Worm (Caenorhabditis elegans) whole organism, young adult: Measurements from ENCODE around the gene npp-5.

Experiments used
- B0336.3 ChIP-seq: fragments of 200-800 bp; sonication (Bioruptor generic); IDR thresholded peaks from 2 replicates; pipeline ENCODE4 v1.3.6; 2022; ENCODE audit warnings: missing genetic modification characterization, missing compliant biosample characterization
- C06A6.2 ChIP-seq: fragments of 200-800 bp; sonication (Bioruptor generic); conservative IDR thresholded peaks from 2 replicates; pipeline ENCODE4 v1.3.6; 2022; ENCODE audit warnings: missing genetic modification characterization, missing compliant biosample characterization
- C17E4.6 ChIP-seq: fragments of 200-800 bp; sonication (Bioruptor generic); IDR thresholded peaks from 2 replicates; pipeline ENCODE4 v1.3.6; 2022; ENCODE audit warnings: missing genetic modification reagents, missing genetic modification characterization, missing compliant biosample characterization
- F10E7.11 ChIP-seq: sonication (generic microtip); optimal IDR thresholded peaks from 2 replicates; lab custom pipeline; 2017; ENCODE audit warnings: mild to moderate bottlenecking, missing genetic modification characterization, moderate library complexity, missing compliant biosample characterization
- F23B12.7 ChIP-seq: sonication (generic microtip); optimal IDR thresholded peaks from 2 replicates; lab custom pipeline; 2017; ENCODE audit warnings: missing genetic modification characterization, mild to moderate bottlenecking, missing compliant biosample characterization, antibody characterized with exemption, moderate library complexity; ENCODE audit not compliant: insufficient read depth
- F37B4.10 ChIP-seq: fragments of 200-800 bp; sonication (Bioruptor generic); IDR thresholded peaks from 2 replicates; pipeline ENCODE4 v1.3.6; 2022; ENCODE audit warnings: missing genetic modification characterization, missing compliant biosample characterization
- F39B2.1 ChIP-seq: fragments of 200-800 bp; sonication (Bioruptor generic); IDR thresholded peaks from 2 replicates; pipeline ENCODE4 v1.3.6; 2022; ENCODE audit warnings: missing genetic modification reagents, missing genetic modification characterization, missing compliant biosample characterization
- F52B5.7 ChIP-seq: sonication (generic microtip); optimal IDR thresholded peaks from 2 replicates; lab custom pipeline; 2016; ENCODE audit warnings: mild to moderate bottlenecking, missing genetic modification characterization, missing compliant biosample characterization
- K11D2.4 ChIP-seq: fragments of 200-800 bp; sonication (Bioruptor generic); IDR thresholded peaks from 2 replicates; pipeline ENCODE4 v1.3.6; 2022; ENCODE audit warnings: missing genetic modification reagents, missing genetic modification characterization, missing compliant biosample characterization
- T26A5.8 ChIP-seq: sonication (generic microtip); optimal IDR thresholded peaks from 2 replicates; lab custom pipeline; 2016; ENCODE audit warnings: missing genetic modification characterization, missing compliant biosample characterization
- Y56A3A.18 ChIP-seq: fragments of 200-800 bp; sonication (Bioruptor generic); IDR thresholded peaks from 2 replicates; pipeline ENCODE4 v1.3.6; 2022; ENCODE audit warnings: missing genetic modification reagents, missing genetic modification characterization, missing compliant biosample characterization
- Y67H2A.10 ChIP-seq: fragments of 200-800 bp; sonication (Bioruptor generic); conservative IDR thresholded peaks from 2 replicates; pipeline ENCODE4 v1.3.6; 2022; ENCODE audit warnings: missing genetic modification reagents, missing genetic modification characterization, missing compliant biosample characterization
- Y79H2A.3 ChIP-seq: fragments of 200-800 bp; sonication (Bioruptor generic); conservative IDR thresholded peaks from 2 replicates; pipeline ENCODE4 v1.3.6; 2022; ENCODE audit warnings: missing genetic modification reagents, missing genetic modification characterization, missing compliant biosample characterization
- akir-1 ChIP-seq: fragments of 200-800 bp; sonication (Bioruptor generic); optimal IDR thresholded peaks from 2 replicates; lab custom pipeline; 2018; ENCODE audit warnings: mild to moderate bottlenecking, missing genetic modification characterization, moderate library complexity, missing compliant biosample characterization
- attf-5 ChIP-seq: fragments of 200-800 bp; sonication (Bioruptor generic); optimal IDR thresholded peaks from 2 replicates; lab custom pipeline; 2018; ENCODE audit warnings: mild to moderate bottlenecking, missing genetic modification characterization, missing compliant biosample characterization
- cebp-1 ChIP-seq, 2 experiments: fragments of 200-800 bp in 1 of 2; sonication (Bioruptor generic) in 1 of 2; sonication (generic microtip) in 1 of 2; IDR thresholded peaks in 1 of 2; optimal IDR thresholded peaks in 1 of 2; 2 replicates each; pipeline versions ENCODE4 v1.3.6 to Lab custom; 2017 to 2022; ENCODE audit warnings: missing compliant biosample characterization in 2 of 2, missing genetic modification characterization in 2 of 2, mild to moderate bottlenecking in 1 of 2, missing genetic modification reagents in 1 of 2, moderate library complexity in 1 of 2
- cebp-2 ChIP-seq: fragments of 200-800 bp; sonication (Bioruptor generic); IDR thresholded peaks from 2 replicates; pipeline ENCODE4 v1.3.6; 2022; ENCODE audit warnings: missing genetic modification characterization, missing compliant biosample characterization
- ceh-100 ChIP-seq: fragments of 200-800 bp; sonication (Bioruptor generic); IDR thresholded peaks from 2 replicates; pipeline ENCODE4 v1.3.6; 2022; ENCODE audit warnings: missing genetic modification reagents, missing genetic modification characterization, missing compliant biosample characterization
- ceh-40 ChIP-seq: fragments of 200-800 bp; sonication (Bioruptor generic); IDR thresholded peaks from 2 replicates; pipeline ENCODE4 v1.3.6; 2022; ENCODE audit warnings: missing genetic modification characterization, missing compliant biosample characterization
- ceh-91 ChIP-seq: fragments of 200-800 bp; sonication (Bioruptor generic); IDR thresholded peaks from 2 replicates; pipeline ENCODE4 v1.3.6; 2022; ENCODE audit warnings: missing genetic modification reagents, missing genetic modification characterization, missing compliant biosample characterization
- dpff-1 ChIP-seq: sonication (generic microtip); optimal IDR thresholded peaks from 2 replicates; lab custom pipeline; 2017; ENCODE audit warnings: mild to moderate bottlenecking, missing genetic modification characterization, missing compliant biosample characterization
- efl-1 ChIP-seq: fragments of 150-350 bp; optimal IDR thresholded peaks from 2 replicates; lab custom pipeline; 2014; ENCODE audit warnings: missing biosample characterization, missing genetic modification reagents, missing genetic modification characterization
- hlh-26 ChIP-seq: fragments of 200-800 bp; sonication (Bioruptor generic); conservative IDR thresholded peaks from 2 replicates; pipeline ENCODE4 v1.3.6; 2022; ENCODE audit warnings: missing genetic modification reagents, missing genetic modification characterization, missing compliant biosample characterization
- hrde-1 ChIP-seq: sonication (generic microtip); optimal IDR thresholded peaks from 2 replicates; lab custom pipeline; 2016; ENCODE audit warnings: missing genetic modification characterization, mild to moderate bottlenecking, missing compliant biosample characterization, moderate library complexity, missing genotype, missing genetic modification reagents, borderline replicate concordance
- lin-35 ChIP-seq, 3 experiments: fragments of 150-350 bp in 2 of 3; sonication (generic microtip) in 1 of 3; optimal IDR thresholded peaks; 2 replicates each; lab custom pipeline; 2014 to 2018; ENCODE audit warnings: missing biosample characterization in 3 of 3, missing genetic modification characterization in 3 of 3, missing genetic modification reagents in 3 of 3
- lin-40 ChIP-seq: sonication (generic microtip); optimal IDR thresholded peaks from 2 replicates; lab custom pipeline; 2016; ENCODE audit warnings: missing genetic modification characterization, mild to moderate bottlenecking, missing compliant biosample characterization, missing genotype, missing genetic modification reagents
- lsy-27 ChIP-seq: sonication (generic microtip); optimal IDR thresholded peaks from 2 replicates; lab custom pipeline; 2017; ENCODE audit warnings: missing genetic modification characterization, mild to moderate bottlenecking, missing compliant biosample characterization, antibody characterized with exemption, missing genotype, borderline replicate concordance; ENCODE audit not compliant: insufficient read depth
- madf-10 ChIP-seq: sonication (generic microtip); optimal IDR thresholded peaks from 2 replicates; lab custom pipeline; 2016; ENCODE audit warnings: mild to moderate bottlenecking, missing genetic modification characterization, missing compliant biosample characterization
- madf-6 ChIP-seq: fragments of 200-800 bp; sonication (Bioruptor generic); IDR thresholded peaks from 2 replicates; pipeline ENCODE4 v1.3.6; 2022; ENCODE audit warnings: missing genetic modification reagents, missing genetic modification characterization, missing compliant biosample characterization
- mel-28 ChIP-seq: sonication (generic microtip); optimal IDR thresholded peaks from 2 replicates; lab custom pipeline; 2016; ENCODE audit warnings: borderline replicate concordance, mild to moderate bottlenecking, missing genetic modification characterization, missing compliant biosample characterization
- mes-4 ChIP-seq: sonication (generic microtip); optimal IDR thresholded peaks from 2 replicates; lab custom pipeline; 2016; ENCODE audit warnings: missing genotype, missing genetic modification characterization, missing compliant biosample characterization
- nfya-1 ChIP-seq: sonication (generic microtip); optimal IDR thresholded peaks from 2 replicates; lab custom pipeline; 2017; ENCODE audit warnings: antibody characterized with exemption, missing compliant biosample characterization, missing genetic modification characterization, borderline replicate concordance; ENCODE audit not compliant: insufficient read depth
- nfya-2 ChIP-seq: fragments of 200-800 bp; sonication (Bioruptor generic); IDR thresholded peaks from 2 replicates; pipeline ENCODE4 v1.3.6; 2022; ENCODE audit warnings: missing genetic modification reagents, missing genetic modification characterization, missing compliant biosample characterization
- nhr-27 ChIP-seq: fragments of 200-800 bp; sonication (Bioruptor generic); optimal IDR thresholded peaks from 2 replicates; lab custom pipeline; 2018; ENCODE audit warnings: mild to moderate bottlenecking, missing genetic modification characterization, moderate library complexity, missing compliant biosample characterization
- rcor-1 ChIP-seq: fragments of 200-800 bp; sonication (Bioruptor generic); IDR thresholded peaks from 2 replicates; pipeline ENCODE4 v1.3.6; 2022; ENCODE audit warnings: missing genetic modification reagents, missing genetic modification characterization, missing compliant biosample characterization
- repo-1 ChIP-seq: sonication (generic microtip); optimal IDR thresholded peaks from 2 replicates; lab custom pipeline; 2017; ENCODE audit warnings: mild to moderate bottlenecking, missing genetic modification characterization, missing compliant biosample characterization
- sdz-38 ChIP-seq: sonication (generic microtip); optimal IDR thresholded peaks from 2 replicates; lab custom pipeline; 2016; ENCODE audit warnings: missing genotype, missing genetic modification characterization, missing compliant biosample characterization
- snpc-1.3 ChIP-seq: sonication (generic microtip); optimal IDR thresholded peaks from 2 replicates; lab custom pipeline; 2017; ENCODE audit warnings: missing genetic modification characterization, mild to moderate bottlenecking, missing compliant biosample characterization, antibody characterized with exemption, moderate library complexity, missing genotype, missing genetic modification reagents; ENCODE audit not compliant: insufficient read depth
- snpc-4 ChIP-seq, 5 experiments: fragments of 150-350 bp in 1 of 5; sonication (generic microtip) in 4 of 5; optimal IDR thresholded peaks; 2 replicates each; lab custom pipeline; 2014 to 2018; ENCODE audit warnings: missing genetic modification characterization in 5 of 5, missing biosample characterization in 3 of 5, antibody characterized with exemption in 2 of 5, mild to moderate bottlenecking in 2 of 5, missing compliant biosample characterization in 2 of 5, missing genotype in 2 of 5, moderate library complexity in 2 of 5, missing genetic modification reagents in 1 of 5
- somi-1 ChIP-seq: fragments of 200-800 bp; sonication (Bioruptor generic); optimal IDR thresholded peaks from 2 replicates; lab custom pipeline; 2018; ENCODE audit warnings: mild to moderate bottlenecking, missing genetic modification characterization, missing compliant biosample characterization
- tbp1 ChIP-seq: fragments of 200-800 bp; sonication (Bioruptor generic); optimal IDR thresholded peaks from 2 replicates; lab custom pipeline; 2018; ENCODE audit warnings: mild to moderate bottlenecking, missing genetic modification characterization, missing compliant biosample characterization
- tlf-1 ChIP-seq: fragments of 200-800 bp; sonication (Bioruptor generic); optimal IDR thresholded peaks from 2 replicates; lab custom pipeline; 2018; ENCODE audit warnings: mild to moderate bottlenecking, missing genetic modification characterization, missing compliant biosample characterization
- zim-3 ChIP-seq: sonication (generic microtip); optimal IDR thresholded peaks from 2 replicates; lab custom pipeline; 2017; ENCODE audit warnings: mild to moderate bottlenecking, missing genetic modification characterization, moderate library complexity, missing compliant biosample characterization
- ztf-18 ChIP-seq: sonication (generic microtip); optimal IDR thresholded peaks from 2 replicates; lab custom pipeline; 2016; ENCODE audit warnings: missing genotype, mild to moderate bottlenecking, missing genetic modification characterization, missing compliant biosample characterization
- ztf-25 ChIP-seq: fragments of 200-800 bp; sonication (Bioruptor generic); IDR thresholded peaks from 2 replicates; pipeline ENCODE4 v1.3.6; 2022; ENCODE audit warnings: missing genetic modification reagents, missing genetic modification characterization, missing compliant biosample characterization
- ztf-3 ChIP-seq: fragments of 200-800 bp; sonication (Bioruptor generic); optimal IDR thresholded peaks from 2 replicates; lab custom pipeline; 2018; ENCODE audit warnings: mild to moderate bottlenecking, missing genetic modification characterization, missing compliant biosample characterization

The npp-5 gene

ce11 chrII:11547254-11547687, 52.3 kb downstream of the npp-5 start, which contains the start of gene F54D5.7 (continued):
- TF ChIP-seq ceh-40 (GFP tag; lab: Robert Waterston, UW) (0 out of 2 replicates have a peak, but pooled peaks have one; percentile 21), T26A5.8 (no peak), Y79H2A.3 (no peak), rcor-1 (peak; percentile 74), lsy-27 (tag; lab: Kevin White, UChicago) (no peak), akir-1 (GFP tag; lab: Kevin White, UChicago) (no peak), ceh-91 (GFP tag; lab: Robert Waterston, UW) (no peak), cebp-1 (GFP tag; IDR thresholded peaks at IDR 0.05; lab: Robert Waterston, UW) (peak; percentile 15; the same call in 1 of the 2 replicates), cebp-1 (tag; optimal IDR thresholded peaks at IDR 0.05; lab: Kevin White, UChicago) (peak; percentile 73), efl-1 (GFP tag; lab: Kevin White, UChicago) (no peak), C17E4.6 (no peak), dpff-1 (peak; percentile 47), ztf-25 (GFP tag; lab: Robert Waterston, UW) (no peak), Y56A3A.18 (peak; percentile 77; the same call in 1 of the 2 replicates), mes-4 (tag; lab: Kevin White, UChicago) (no peak), F10E7.11 (tag; lab: Kevin White, UChicago) (peak; percentile 39), zim-3 (tag; lab: Kevin White, UChicago) (peak; percentile 34), repo-1 (peak; percentile 81), nfya-2 (no peak), C06A6.2 (0 out of 2 replicates have a peak, but pooled peaks have one; percentile 51), tbp1 (GFP tag; lab: Kevin White, UChicago) (peak; percentile 60), madf-10 (tag; lab: Kevin White, UChicago) (peak; percentile 74), Y67H2A.10 (GFP tag; lab: Robert Waterston, UW) (no peak), lin-35 (GFP tag; optimal IDR thresholded peaks at IDR 0.05; lab: Kevin White, UChicago) (peak in 1 of 3 experiments; percentile 42), nhr-27 (tag; lab: Kevin White, UChicago) (no peak), snpc-1.3 (no peak), attf-5 (GFP tag; lab: Kevin White, UChicago) (peak; percentile 75), B0336.3 (GFP tag; lab: Robert Waterston, UW) (peak; percentile 91), lin-40 (tag; lab: Kevin White, UChicago) (peak; percentile 21), nfya-1 (tag; lab: Kevin White, UChicago) (no peak), ztf-18 (tag; lab: Kevin White, UChicago) (peak; percentile 57), cebp-2 (peak; percentile 85), F52B5.7 (tag; lab: Kevin White, UChicago) (peak; percentile 25), K11D2.4 (GFP tag; lab: Robert Waterston, UW) (peak; percentile 60; the same call in 1 of the 2 replicates), ceh-100 (GFP tag; lab: Robert Waterston, UW) (peak; percentile 49), hrde-1 (tag; lab: Kevin White, UChicago) (no peak), F37B4.10 (no peak), mel-28 (tag; lab: Kevin White, UChicago) (peak; percentile 26), sdz-38 (tag; lab: Kevin White, UChicago) (no peak), hlh-26 (GFP tag; lab: Robert Waterston, UW) (no peak), F39B2.1 (GFP tag; lab: Robert Waterston, UW) (no peak), somi-1 (GFP tag; lab: Kevin White, UChicago) (no peak), madf-6 (GFP tag; lab: Robert Waterston, UW) (peak; percentile 57), snpc-4 (GFP tag; optimal IDR thresholded peaks at IDR 0.05; lab: Kevin White, UChicago) (no peak), snpc-4 (tag; optimal IDR thresholded peaks at IDR 0.05; lab: Kevin White, UChicago) (peak in 3 of 4 experiments; percentile 25 to 64 (median 51)), tlf-1 (GFP tag; lab: Kevin White, UChicago) (peak; percentile 84), F23B12.7 (tag; lab: Kevin White, UChicago) (peak; percentile 35), ztf-3 (GFP tag; lab: Kevin White, UChicago) (peak; percentile 2)
